Worm (Caenorhabditis elegans) whole organism, young adult: ENCODE data around the gene F37A4.1.

ENCODE experiments used
- K11D2.4 ChIP-seq: fragments of 200-800 bp; sonication (Bioruptor generic); IDR thresholded peaks from 2 replicates; pipeline ENCODE4 v1.3.6; 2022; ENCODE audit warnings: missing genetic modification reagents, missing genetic modification characterization, missing compliant biosample characterization
- ama-1 ChIP-seq, 3 experiments: fragments of 150-350 bp in 1 of 3; sonication (generic microtip) in 2 of 3; optimal IDR thresholded peaks; 2 replicates each; lab custom pipeline; 2014 to 2018; ENCODE audit warnings: missing biosample characterization in 2 of 3, missing genetic modification characterization in 2 of 3, missing genetic modification reagents in 2 of 3
- dpff-1 ChIP-seq: sonication (generic microtip); optimal IDR thresholded peaks from 2 replicates; lab custom pipeline; 2017; ENCODE audit warnings: mild to moderate bottlenecking, missing genetic modification characterization, missing compliant biosample characterization
- him-1 ChIP-seq: sonication (generic microtip); optimal IDR thresholded peaks from 2 replicates; lab custom pipeline; 2016; ENCODE audit warnings: missing genotype, missing genetic modification reagents, missing genetic modification characterization, missing compliant biosample characterization
- madf-8 ChIP-seq: fragments of 200-800 bp; sonication (Bioruptor generic); conservative IDR thresholded peaks from 2 replicates; pipeline ENCODE4 v1.3.6; 2022; ENCODE audit warnings: missing genetic modification reagents, missing genetic modification characterization, missing compliant biosample characterization
- snpc-4 ChIP-seq, 5 experiments: fragments of 150-350 bp in 1 of 5; sonication (generic microtip) in 4 of 5; optimal IDR thresholded peaks; 2 replicates each; lab custom pipeline; 2014 to 2018; ENCODE audit warnings: missing genetic modification characterization in 5 of 5, missing biosample characterization in 3 of 5, antibody characterized with exemption in 2 of 5, mild to moderate bottlenecking in 2 of 5, missing compliant biosample characterization in 2 of 5, missing genotype in 2 of 5, moderate library complexity in 2 of 5, missing genetic modification reagents in 1 of 5

DNA sequence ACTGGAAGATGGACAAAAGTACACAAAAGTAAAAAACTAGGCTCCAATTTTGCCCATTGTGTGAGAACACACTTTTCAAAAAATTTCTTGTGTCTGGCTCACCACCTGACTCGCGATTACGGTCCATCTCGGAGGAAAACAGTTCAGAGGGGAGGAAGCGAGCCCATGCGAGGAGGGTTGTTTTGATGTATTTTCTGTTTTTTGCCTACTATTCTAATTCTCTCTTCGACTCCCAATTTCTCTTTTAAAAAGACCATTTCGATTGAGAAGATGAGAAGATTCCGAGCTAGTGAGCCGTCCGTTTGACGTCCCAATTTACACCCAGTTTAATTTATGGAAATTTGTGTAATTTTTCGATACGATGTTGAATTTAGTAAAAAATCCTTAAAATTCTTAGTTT is 23.5 kb downstream of the F37A4.1 start:
- TF ChIP-seq K11D2.4 (no peak), madf-8 (no peak), him-1 (no peak), snpc-4 (GFP tag; optimal IDR thresholded peaks at IDR 0.05; lab: Kevin White, UChicago) (no peak), snpc-4 (tag; optimal IDR thresholded peaks at IDR 0.05; lab: Kevin White, UChicago) (no peak), dpff-1 (no peak), ama-1 (optimal IDR thresholded peaks at IDR 0.05; lab: Kevin White, UChicago) (no peak), ama-1 (GFP tag; optimal IDR thresholded peaks at IDR 0.05; lab: Kevin White, UChicago) (no peak)
